Worm (Caenorhabditis elegans) whole organism, L4 larva: ENCODE results near the gene cpr-8.

Experiments used
- F49E8.2 ChIP-seq: sonication (generic microtip); optimal IDR thresholded peaks from 2 replicates; lab custom pipeline; 2016; ENCODE audit warnings: missing compliant biosample characterization, mild to moderate bottlenecking, missing genetic modification characterization, borderline replicate concordance
- R02D3.7 ChIP-seq: fragments of 150-350 bp; sonication (generic microtip); optimal IDR thresholded peaks from 3 replicates; lab custom pipeline; 2014; ENCODE audit warnings: missing biosample characterization, missing genetic modification characterization
- ceh-82 ChIP-seq: sonication (generic microtip); optimal IDR thresholded peaks from 2 replicates; lab custom pipeline; 2017; ENCODE audit warnings: missing biosample characterization, missing genetic modification characterization
- egl-43 ChIP-seq: fragments of 200-800 bp; sonication (Bioruptor generic); IDR thresholded peaks from 2 replicates; pipeline ENCODE4 v1.3.6; 2022; ENCODE audit warnings: missing genetic modification reagents, missing genetic modification characterization, missing compliant biosample characterization
- fkh-10 ChIP-seq: fragments of 150-350 bp; optimal IDR thresholded peaks from 2 replicates; lab custom pipeline; 2014; ENCODE audit warnings: missing biosample characterization, missing genetic modification reagents, missing genetic modification characterization
- fos-1 ChIP-seq: fragments of 150-350 bp; optimal IDR thresholded peaks from 2 replicates; lab custom pipeline; 2014; ENCODE audit warnings: missing biosample characterization, missing genetic modification characterization
- hlh-11 ChIP-seq: fragments of 200-800 bp; sonication (Bioruptor generic); optimal IDR thresholded peaks from 2 replicates; lab custom pipeline; 2018; ENCODE audit warnings: mild to moderate bottlenecking, missing genetic modification characterization, missing compliant biosample characterization
- nhr-102 ChIP-seq: sonication (generic microtip); optimal IDR thresholded peaks from 2 replicates; lab custom pipeline; 2016; ENCODE audit warnings: mild to moderate bottlenecking, missing genetic modification characterization, moderate library complexity, missing compliant biosample characterization
- unc-39 ChIP-seq: sonication (generic microtip); optimal IDR thresholded peaks from 2 replicates; lab custom pipeline; 2017; ENCODE audit warnings: missing biosample characterization, missing genetic modification characterization

ce11 chrV:1141433-1141832 lies 7.0 kb downstream of the cpr-8 start, which contains the start of gene cutl-22:
- TF ChIP-seq nhr-102 (tag; lab: Kevin White, UChicago): no peak
- TF ChIP-seq R02D3.7 (tag; lab: Kevin White, UChicago): no peak
- TF ChIP-seq fos-1: no peak
- no peak for TF ChIP-seq egl-43 (GFP tag; lab: Robert Waterston, UW)
- no peak for TF ChIP-seq F49E8.2
- TF ChIP-seq hlh-11 (tag; lab: Kevin White, UChicago): no peak
- no peak for TF ChIP-seq fkh-10 (GFP tag; lab: Kevin White, UChicago)
- no peak for TF ChIP-seq ceh-82 (tag; lab: Kevin White, UChicago)
- no peak for TF ChIP-seq unc-39
